Worm (Caenorhabditis elegans) whole organism, late embryonic: ENCODE data around the gene ZK863.1.
"Not testable (repeated sequence)": the region's sequence is repeated elsewhere in the genome, so short reads cannot be mapped to it uniquely, and the experiment has no call there.

Experiments
- C08G9.2 ChIP-seq: sonication (generic microtip); optimal IDR thresholded peaks from 2 replicates; lab custom pipeline; 2016; ENCODE audit warnings: mild to moderate bottlenecking, missing genetic modification characterization, moderate library complexity, missing compliant biosample characterization
- F13H6.1 ChIP-seq: sonication (generic microtip); optimal IDR thresholded peaks from 2 replicates; lab custom pipeline; 2016; ENCODE audit warnings: missing genetic modification characterization, missing compliant biosample characterization
- K02D7.2 ChIP-seq: sonication (generic microtip); optimal IDR thresholded peaks from 2 replicates; lab custom pipeline; 2017; ENCODE audit warnings: mild to moderate bottlenecking, missing genetic modification characterization, missing compliant biosample characterization
- K09A11.1 ChIP-seq: sonication (generic microtip); optimal IDR thresholded peaks from 2 replicates; lab custom pipeline; 2017; ENCODE audit warnings: antibody characterized with exemption, mild to moderate bottlenecking, missing genetic modification characterization, missing compliant biosample characterization; ENCODE audit not compliant: insufficient read depth
- T23F11.4 ChIP-seq: fragments of 200-800 bp; sonication (Bioruptor generic); optimal IDR thresholded peaks from 2 replicates; lab custom pipeline; 2018; ENCODE audit warnings: mild to moderate bottlenecking, missing genetic modification characterization, missing compliant biosample characterization
- Y22D7AL.16 ChIP-seq: sonication (generic microtip); optimal IDR thresholded peaks from 2 replicates; lab custom pipeline; 2016; ENCODE audit warnings: missing genetic modification characterization, missing compliant biosample characterization
- ceh-14 ChIP-seq: sonication (generic microtip); optimal IDR thresholded peaks from 2 replicates; lab custom pipeline; 2016; ENCODE audit warnings: missing genotype, missing genetic modification characterization, missing compliant biosample characterization
- ceh-18 ChIP-seq: sonication (generic microtip); optimal IDR thresholded peaks from 2 replicates; lab custom pipeline; 2016; ENCODE audit warnings: missing genetic modification characterization, missing compliant biosample characterization
- ceh-19 ChIP-seq: fragments of 200-800 bp; sonication (Bioruptor generic); optimal IDR thresholded peaks from 2 replicates; lab custom pipeline; 2018; ENCODE audit warnings: mild to moderate bottlenecking, missing genetic modification characterization, missing compliant biosample characterization
- ceh-22 ChIP-seq: sonication (generic microtip); optimal IDR thresholded peaks from 2 replicates; lab custom pipeline; 2017; ENCODE audit warnings: missing biosample characterization, missing genetic modification characterization
- ceh-45 ChIP-seq: fragments of 200-800 bp; sonication (Bioruptor generic); IDR thresholded peaks from 2 replicates; pipeline ENCODE4 v1.3.6; 2022; ENCODE audit warnings: missing genetic modification reagents, missing genetic modification characterization, missing compliant biosample characterization
- ceh-48 ChIP-seq: sonication (generic microtip); optimal IDR thresholded peaks from 2 replicates; lab custom pipeline; 2016; ENCODE audit warnings: missing genetic modification characterization, inconsistent platforms, missing compliant biosample characterization
- ceh-9 ChIP-seq: sonication (generic microtip); optimal IDR thresholded peaks from 2 replicates; lab custom pipeline; 2016; ENCODE audit warnings: mild to moderate bottlenecking, missing genetic modification characterization, inconsistent platforms, missing compliant biosample characterization
- eyg-1 ChIP-seq: sonication (generic microtip); optimal IDR thresholded peaks from 2 replicates; lab custom pipeline; 2016; ENCODE audit warnings: missing genotype, missing genetic modification characterization, missing compliant biosample characterization
- fax-1 ChIP-seq: sonication (generic microtip); optimal IDR thresholded peaks from 2 replicates; lab custom pipeline; 2016; ENCODE audit warnings: missing genotype, missing genetic modification characterization, missing compliant biosample characterization
- fkh-10 ChIP-seq: fragments of 150-350 bp; optimal IDR thresholded peaks from 2 replicates; lab custom pipeline; 2014; ENCODE audit warnings: missing biosample characterization, missing genetic modification reagents, missing genetic modification characterization
- fkh-6 ChIP-seq: sonication (generic microtip); optimal IDR thresholded peaks from 2 replicates; lab custom pipeline; 2016; ENCODE audit warnings: missing genetic modification characterization, missing compliant biosample characterization
- hlh-13 ChIP-seq: fragments of 200-800 bp; sonication (Bioruptor generic); optimal IDR thresholded peaks from 2 replicates; lab custom pipeline; 2018; ENCODE audit warnings: mild to moderate bottlenecking, missing genetic modification characterization, missing compliant biosample characterization
- lim-6 ChIP-seq: sonication (generic microtip); optimal IDR thresholded peaks from 2 replicates; lab custom pipeline; 2016; ENCODE audit warnings: missing genetic modification characterization, missing compliant biosample characterization
- lin-11 ChIP-seq: fragments of 200-800 bp; sonication (Bioruptor generic); optimal IDR thresholded peaks from 2 replicates; lab custom pipeline; 2018; ENCODE audit warnings: mild to moderate bottlenecking, missing genetic modification characterization, missing compliant biosample characterization
- mec-3 ChIP-seq: sonication (generic microtip); optimal IDR thresholded peaks from 2 replicates; lab custom pipeline; 2016; ENCODE audit warnings: borderline replicate concordance, missing genetic modification characterization, missing compliant biosample characterization
- nfya-1 ChIP-seq: sonication (generic microtip); optimal IDR thresholded peaks from 2 replicates; lab custom pipeline; 2017; ENCODE audit warnings: missing genetic modification characterization, mild to moderate bottlenecking, missing compliant biosample characterization, antibody characterized with exemption, moderate library complexity
- nhr-232 ChIP-seq: sonication (generic microtip); optimal IDR thresholded peaks from 2 replicates; lab custom pipeline; 2016; ENCODE audit warnings: missing genetic modification characterization, missing compliant biosample characterization
- pag-3 ChIP-seq: sonication (generic microtip); optimal IDR thresholded peaks from 2 replicates; lab custom pipeline; 2016; ENCODE audit warnings: missing compliant biosample characterization, missing genetic modification characterization, borderline replicate concordance
- pat-9 ChIP-seq: fragments of 200-800 bp; sonication (Bioruptor generic); optimal IDR thresholded peaks from 2 replicates; lab custom pipeline; 2018; ENCODE audit warnings: mild to moderate bottlenecking, missing genetic modification characterization, moderate library complexity, missing compliant biosample characterization
- pax-1 ChIP-seq: fragments of 150-350 bp; optimal IDR thresholded peaks from 2 replicates; lab custom pipeline; 2014; ENCODE audit warnings: missing biosample characterization, missing genetic modification characterization
- pha-2 ChIP-seq: sonication (generic microtip); optimal IDR thresholded peaks from 2 replicates; lab custom pipeline; 2017; ENCODE audit warnings: mild to moderate bottlenecking, missing genetic modification characterization, missing compliant biosample characterization
- pha-4 ChIP-seq: fragments of 150-350 bp; optimal IDR thresholded peaks from 2 replicates; lab custom pipeline; 2018; ENCODE audit warnings: missing biosample characterization, missing genetic modification reagents, missing genetic modification characterization
- pqm-1 ChIP-seq: sonication (generic microtip); optimal IDR thresholded peaks from 2 replicates; lab custom pipeline; 2016; ENCODE audit warnings: missing genetic modification characterization, missing compliant biosample characterization
- sdc-2 ChIP-seq: sonication (generic microtip); optimal IDR thresholded peaks from 2 replicates; lab custom pipeline; 2016; ENCODE audit warnings: missing genotype, missing genetic modification characterization, missing compliant biosample characterization
- sox-2 ChIP-seq: fragments of 200-800 bp; sonication (Bioruptor generic); IDR thresholded peaks from 2 replicates; pipeline ENCODE4 v1.3.6; 2022; ENCODE audit warnings: missing genetic modification reagents, missing genetic modification characterization, missing compliant biosample characterization
- sox-4 ChIP-seq: sonication (generic microtip); optimal IDR thresholded peaks from 2 replicates; lab custom pipeline; 2017; ENCODE audit warnings: mild to moderate bottlenecking, missing genetic modification characterization, inconsistent platforms, missing compliant biosample characterization
- syd-9 ChIP-seq: sonication (generic microtip); optimal IDR thresholded peaks from 2 replicates; lab custom pipeline; 2016; ENCODE audit warnings: mild to moderate bottlenecking, missing genetic modification characterization, moderate library complexity, missing compliant biosample characterization
- tbx-2 ChIP-seq: sonication (generic microtip); optimal IDR thresholded peaks from 2 replicates; lab custom pipeline; 2016; ENCODE audit warnings: missing genetic modification characterization, missing compliant biosample characterization
- ttx-3 ChIP-seq: sonication (generic microtip); optimal IDR thresholded peaks from 2 replicates; lab custom pipeline; 2016; ENCODE audit warnings: missing genetic modification reagents, missing genetic modification characterization, missing compliant biosample characterization
- unc-3 ChIP-seq, 2 experiments: fragments of 200-800 bp in 1 of 2; sonication (Bioruptor generic) in 1 of 2; sonication (generic microtip) in 1 of 2; conservative IDR thresholded peaks in 1 of 2; optimal IDR thresholded peaks in 1 of 2; 2 replicates each; pipeline versions ENCODE4 v1.3.6 to Lab custom; 2016 to 2022; ENCODE audit warnings: missing compliant biosample characterization in 2 of 2, missing genetic modification characterization in 2 of 2, missing genetic modification reagents in 1 of 2
- unc-86 ChIP-seq: sonication (generic microtip); optimal IDR thresholded peaks from 2 replicates; lab custom pipeline; 2016; ENCODE audit warnings: missing genetic modification characterization, missing compliant biosample characterization
- ztf-16 ChIP-seq: sonication (generic microtip); optimal IDR thresholded peaks from 2 replicates; lab custom pipeline; 2017; ENCODE audit warnings: missing genetic modification characterization, missing compliant biosample characterization

The ZK863.1 gene

DNA sequence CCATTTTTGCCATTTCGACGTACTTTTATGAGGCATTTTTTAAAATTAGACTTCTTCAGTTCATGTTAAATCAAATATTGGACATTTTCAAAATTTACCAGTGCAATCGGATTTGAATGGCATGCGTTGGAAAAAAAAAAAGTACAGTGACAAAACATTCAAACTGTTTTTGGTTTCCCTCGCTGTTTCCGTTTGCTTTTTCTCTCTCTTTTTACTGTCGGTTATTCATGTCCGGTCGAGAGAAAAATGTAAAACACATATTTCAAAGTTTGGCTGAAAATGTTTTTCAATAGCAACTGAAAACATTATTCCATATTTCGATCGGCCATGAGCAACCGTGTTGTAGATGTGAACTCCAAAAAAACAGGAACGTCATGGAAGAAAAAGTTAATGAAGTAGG, 29.4 kb downstream of the ZK863.1 start, which contains the start of gene C27A7.3:
C27A7.3 (plus strand) TSS at position 301 of the 400 bp plus-strand sequence.
- TF ChIP-seq ceh-22 (no peak), ceh-19 (no peak), ceh-18 (tag; lab: Kevin White, UChicago) (no peak), unc-3 (GFP tag; conservative IDR thresholded peaks at IDR 0.05; lab: Robert Waterston, UW) (no peak), unc-3 (tag; optimal IDR thresholded peaks at IDR 0.05; lab: Kevin White, UChicago) (no peak), pha-2 (no peak), nhr-232 (no peak), tbx-2 (tag; lab: Kevin White, UChicago) (no peak), pha-4 (tag; lab: Kevin White, UChicago) (no peak), Y22D7AL.16 (tag; lab: Kevin White, UChicago) (no peak), C08G9.2 (no peak), sdc-2 (tag; lab: Kevin White, UChicago) (no peak), eyg-1 (tag; lab: Kevin White, UChicago) (no peak), K02D7.2 (no peak), hlh-13 (GFP tag; lab: Kevin White, UChicago) (no peak), lin-11 (tag; lab: Kevin White, UChicago) (no peak), ceh-45 (GFP tag; lab: Robert Waterston, UW) (no peak)

DNA sequence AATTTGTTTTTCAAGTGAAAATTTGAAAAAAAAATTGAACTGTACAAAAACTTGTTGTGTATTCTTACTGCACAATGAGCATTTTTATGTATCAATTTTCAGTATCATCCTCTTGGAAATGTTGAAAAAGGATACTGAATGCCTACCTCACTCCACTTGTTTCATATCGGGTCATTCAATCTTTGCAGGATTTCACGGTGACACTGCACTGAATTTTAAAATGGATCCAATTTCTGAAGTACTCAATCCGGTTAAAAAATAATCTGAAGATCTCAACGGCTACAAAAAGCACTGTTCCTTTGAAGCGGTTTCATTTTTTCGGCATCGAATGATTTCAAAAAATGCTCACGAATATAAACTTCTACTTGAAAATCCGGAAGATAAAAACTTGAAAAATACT, 32.1 kb downstream of the ZK863.1 start:
- TF ChIP-seq pha-4 (tag; lab: Kevin White, UChicago) (no peak), pat-9 (tag; lab: Kevin White, UChicago) (no peak), sox-4 (tag; lab: Kevin White, UChicago) (no peak), sox-2 (GFP tag; lab: Robert Waterston, UW) (no peak), ttx-3 (tag; lab: Kevin White, UChicago) (no peak), lin-11 (tag; lab: Kevin White, UChicago) (no peak), pax-1 (tag; lab: Kevin White, UChicago) (no peak), ceh-9 (tag; lab: Kevin White, UChicago) (no peak), fkh-6 (no peak)

DNA sequence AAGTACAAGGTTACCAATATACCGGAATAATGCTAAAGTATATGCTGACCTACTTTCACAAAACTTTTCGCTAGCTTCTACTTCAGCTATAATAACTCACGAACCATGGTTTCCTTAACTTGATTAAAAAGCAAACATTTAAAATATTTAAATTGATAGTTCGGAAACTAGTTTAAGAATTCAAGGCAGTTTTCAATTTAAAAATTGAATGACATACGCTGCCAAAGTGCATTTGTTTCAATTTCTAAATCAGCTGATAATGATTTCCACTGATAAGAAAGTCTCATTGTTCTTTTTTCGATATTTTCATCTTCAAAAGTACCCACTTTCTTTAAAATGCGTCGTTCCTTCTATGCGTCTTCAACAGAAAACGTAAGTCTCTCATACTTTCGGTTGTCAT, 38.9 kb downstream of the ZK863.1 start, which contains the start of gene enpp-1:
enpp-1 (plus strand) TSS at position 301 of the 400 bp plus-strand sequence.
- not testable (repeated sequence) for TF ChIP-seq unc-86; Y22D7AL.16 (tag; lab: Kevin White, UChicago); pag-3 (tag; lab: Kevin White, UChicago)

DNA sequence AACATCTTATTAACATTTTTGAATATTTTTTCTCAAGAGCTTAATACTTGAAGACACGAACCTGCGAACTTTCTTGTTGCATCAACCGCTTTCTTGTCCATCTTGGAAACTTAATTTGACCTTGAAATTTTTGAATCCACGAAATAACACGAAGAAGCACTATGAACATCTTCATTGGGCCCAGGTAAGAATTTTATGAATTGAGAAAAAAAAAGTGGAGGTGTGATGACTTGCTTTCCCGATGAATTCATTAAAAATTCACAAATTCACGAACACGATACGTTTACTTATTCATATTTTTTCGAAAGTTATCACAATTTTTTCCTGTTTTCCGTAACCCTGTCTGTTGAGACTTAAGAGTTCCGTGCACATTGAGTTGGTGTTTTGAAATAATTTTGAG, 39.3 kb downstream of the ZK863.1 start, which contains the start of gene C27A7.6:
C27A7.6 (minus strand) TSS at position 101 of the 400 bp plus-strand sequence.
- not testable (repeated sequence) for TF ChIP-seq ceh-48; fkh-10 (GFP tag; lab: Kevin White, UChicago); F13H6.1

DNA sequence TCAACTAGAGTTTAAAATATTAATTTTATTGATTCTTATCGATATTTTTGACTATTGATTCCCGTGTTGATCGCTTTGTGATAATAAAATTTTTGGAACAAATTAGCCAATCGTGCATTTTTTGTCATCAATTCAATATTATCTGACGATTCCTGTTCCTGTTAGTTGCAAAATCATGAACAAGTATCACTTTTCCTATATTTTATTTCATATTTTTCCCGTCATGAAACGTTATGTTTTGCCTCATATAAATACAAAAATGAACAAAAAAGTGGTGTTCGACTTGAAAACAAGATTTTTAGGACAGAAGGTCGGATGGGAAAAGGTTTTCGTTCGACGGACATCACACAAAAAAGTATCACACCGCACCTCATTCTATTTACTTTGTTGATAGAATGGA, 48.7 kb downstream of the ZK863.1 start, which contains the start of gene C13C4.6:
C13C4.6 (plus strand) TSS at position 301 of the 400 bp plus-strand sequence.
- TF ChIP-seq ztf-16 (tag; lab: Kevin White, UChicago) (no peak), ceh-48 (no peak), pqm-1 (tag; lab: Kevin White, UChicago) (no peak), ttx-3 (tag; lab: Kevin White, UChicago) (no peak), sox-2 (GFP tag; lab: Robert Waterston, UW) (no peak), nfya-1 (tag; lab: Kevin White, UChicago) (no peak), T23F11.4 (GFP tag; lab: Kevin White, UChicago) (no peak), pha-4 (tag; lab: Kevin White, UChicago) (no peak), mec-3 (tag; lab: Kevin White, UChicago) (no peak), ceh-19 (no peak), fkh-6 (no peak), pat-9 (tag; lab: Kevin White, UChicago) (no peak), syd-9 (tag; lab: Kevin White, UChicago) (no peak), fax-1 (tag; lab: Kevin White, UChicago) (no peak), ceh-14 (tag; lab: Kevin White, UChicago) (no peak), pha-2 (no peak), lim-6 (no peak), K09A11.1 (tag; lab: Kevin White, UChicago) (no peak)
